Worm (Caenorhabditis elegans) whole organism, L1 larva: ENCODE measurements around the gene nhr-164.

Source experiments
- alr-1 ChIP-seq: fragments of 200-800 bp; sonication (Bioruptor generic); optimal IDR thresholded peaks from 2 replicates; lab custom pipeline; 2018; ENCODE audit warnings: borderline replicate concordance, mild to moderate bottlenecking, missing genetic modification characterization, missing compliant biosample characterization
- efl-1 ChIP-seq, 4 experiments: fragments of 150-350 bp; optimal IDR thresholded peaks in 3 of 4; peaks in 1 of 4; 1 replicate in 1 of 4; 2 replicates in 3 of 4; lab custom pipeline; 2014; ENCODE audit warnings: missing biosample characterization in 2 of 4, missing genetic modification characterization in 2 of 4, missing genetic modification reagents in 2 of 4
- egl-27 ChIP-seq, 2 experiments: fragments of 150-350 bp in 1 of 2; sonication (generic microtip); optimal IDR thresholded peaks; 3 replicates each; lab custom pipeline; 2017 to 2018; ENCODE audit warnings: missing biosample characterization in 2 of 2, missing genetic modification characterization in 2 of 2, missing genetic modification reagents in 2 of 2
- nhr-76 ChIP-seq: sonication (generic microtip); optimal IDR thresholded peaks from 2 replicates; lab custom pipeline; 2017; ENCODE audit warnings: missing biosample characterization, missing genetic modification characterization
- rnt-1 ChIP-seq: sonication (generic microtip); optimal IDR thresholded peaks from 2 replicates; lab custom pipeline; 2016; ENCODE audit warnings: mild to moderate bottlenecking, missing genetic modification characterization, moderate library complexity, missing compliant biosample characterization

The nhr-164 gene

DNA sequence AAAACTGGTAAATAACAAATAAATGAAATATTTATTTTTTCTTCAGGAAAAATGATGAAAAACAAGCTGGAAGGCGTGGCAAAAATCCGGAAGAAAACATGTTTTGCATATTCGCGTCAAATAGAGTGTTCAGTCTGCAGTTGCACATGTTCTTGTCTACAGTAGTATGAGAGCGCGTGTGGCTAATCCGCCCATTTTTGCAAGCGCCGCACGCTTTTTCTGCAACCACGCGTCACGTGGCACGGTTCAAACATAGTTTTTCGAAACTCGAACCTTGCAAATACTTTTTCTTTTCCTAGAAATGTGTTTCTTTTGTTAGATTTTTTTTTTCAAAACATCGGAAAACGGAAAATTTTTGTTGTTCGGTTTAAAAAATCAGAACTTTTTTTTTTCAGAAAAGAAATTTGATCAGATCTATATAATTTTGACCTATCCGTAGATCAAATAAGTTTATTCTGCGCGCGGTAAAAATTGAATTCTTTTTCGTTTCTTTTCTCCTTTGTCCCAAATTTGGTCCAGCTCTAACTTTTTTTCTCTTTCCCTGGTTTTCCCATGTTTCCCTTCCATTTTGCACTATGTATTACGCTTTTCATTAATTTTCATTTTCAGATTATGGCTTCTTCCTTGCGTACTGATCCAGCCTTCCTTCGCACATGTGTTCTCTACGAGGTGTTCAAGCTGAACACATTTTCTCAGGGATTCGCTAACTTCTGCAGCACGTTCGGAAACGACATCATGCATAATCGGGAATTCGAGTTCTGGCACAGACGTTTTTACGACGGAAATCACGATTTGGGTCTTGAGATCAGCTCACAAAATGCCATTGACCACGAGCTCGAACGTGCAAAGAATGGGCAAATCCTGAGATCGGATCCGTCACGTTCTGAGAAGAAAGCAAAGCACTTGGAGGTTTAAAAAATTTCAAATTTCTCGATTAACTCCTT, 51.2 kb downstream of the nhr-164 start, which contains the start of gene Y75B12B.1:
Gene Y75B12B.1, plus strand, starts transcription at position 603 of the 944 bp plus-strand sequence.
- TF ChIP-seq egl-27 (tag; optimal IDR thresholded peaks at IDR 0.05; lab: Kevin White, UChicago) (no peak), rnt-1 (tag; lab: Kevin White, UChicago) (no peak), efl-1 (optimal IDR thresholded peaks at IDR 0.05; lab: Kevin White, UChicago) (no peak), efl-1 (GFP tag; optimal IDR thresholded peaks at IDR 0.05 in 1 of 2; lab: Kevin White, UChicago) (peak in 1 of 2 experiments; percentile 90), nhr-76 (tag; lab: Kevin White, UChicago) (no peak), alr-1 (tag; lab: Kevin White, UChicago) (no peak)
